Fruit fly (Drosophila melanogaster) S2 (cell line): ENCODE data around the gene ebo.

Source experiments
- CG8478 ChIP-seq: fragments of >200 bp; optimal IDR thresholded peaks from 2 replicates; lab custom pipeline; 2018
- CTCF ChIP-seq, 2 experiments: fragments of >200 bp; optimal IDR thresholded peaks; 2 replicates each; lab custom pipeline; 2018

DNA sequence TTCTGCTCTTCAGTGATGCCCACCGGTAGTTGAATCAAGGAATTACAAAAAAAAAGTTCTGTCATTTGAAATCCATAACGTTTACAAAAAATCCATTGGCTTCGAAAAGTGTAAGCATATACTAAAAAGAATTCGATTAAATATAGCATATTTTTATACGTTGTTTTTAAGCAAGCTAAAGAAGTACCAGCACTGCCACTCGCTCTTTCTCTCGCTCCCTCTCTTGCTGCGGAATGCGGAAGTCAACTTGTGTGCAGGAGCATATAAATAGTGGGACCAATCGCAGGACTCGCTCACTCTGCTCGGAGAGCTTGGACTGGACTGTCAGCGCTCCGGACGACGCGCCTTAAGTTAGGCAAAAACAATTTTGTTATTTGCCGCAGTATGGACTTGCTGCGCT, 18.2 kb upstream of the ebo start, which contains the start of gene CG17778:
- TF ChIP-seq CG8478 (no peak), CTCF (optimal IDR thresholded peaks at IDR 0.05; lab: Kevin White, UChicago) (no peak)
